Fruit fly (Drosophila melanogaster) whole organism, prepupa: ENCODE measurements around the gene PIP82.

Experiments used
- Blimp-1 ChIP-seq: fragments of 200-800 bp; sonication (Bioruptor generic); optimal IDR thresholded peaks from 3 replicates; lab custom pipeline; 2017; ENCODE audit warnings: missing biosample characterization, missing genetic modification characterization, mild to moderate bottlenecking, moderate library complexity, missing genetic modification reagents
- CG10631 ChIP-seq: fragments of 200-800 bp; sonication (Bioruptor generic); optimal IDR thresholded peaks from 2 replicates; lab custom pipeline; 2016; ENCODE audit warnings: missing biosample characterization, missing genetic modification characterization
- CG11294 ChIP-seq: fragments of 200-800 bp; sonication (Bioruptor generic); IDR thresholded peaks from 2 replicates; pipeline ENCODE4 v1.3.6; 2022; ENCODE audit warnings: missing biosample characterization, missing genetic modification characterization
- CG11762 ChIP-seq: fragments of 200-800 bp; sonication (Bioruptor generic); optimal IDR thresholded peaks from 3 replicates; lab custom pipeline; 2016; ENCODE audit warnings: missing biosample characterization, missing genetic modification characterization; ENCODE audit not compliant: insufficient read depth
- CG11902 ChIP-seq: fragments of 200-800 bp; sonication (Bioruptor generic); optimal IDR thresholded peaks from 3 replicates; lab custom pipeline; 2016; ENCODE audit warnings: missing biosample characterization, missing genetic modification characterization
- CG15336 ChIP-seq: fragments of 200-800 bp; sonication (Bioruptor generic); IDR thresholded peaks from 2 replicates; pipeline ENCODE4 v1.3.6; 2022; ENCODE audit warnings: missing biosample characterization, missing genetic modification characterization
- CG3032 ChIP-seq: fragments of 200-800 bp; optimal IDR thresholded peaks from 2 replicates; lab custom pipeline; 2019; ENCODE audit warnings: missing biosample characterization, mild to moderate bottlenecking, missing genetic modification characterization, moderate library complexity
- CG31627 ChIP-seq: fragments of 200-800 bp; sonication (Bioruptor generic); optimal IDR thresholded peaks from 3 replicates; lab custom pipeline; 2016; ENCODE audit warnings: missing biosample characterization, missing genetic modification characterization
- CG32006 ChIP-seq: fragments of 200-800 bp; sonication (Bioruptor generic); optimal IDR thresholded peaks from 3 replicates; lab custom pipeline; 2017; ENCODE audit warnings: missing biosample characterization, mild to moderate bottlenecking, missing genetic modification characterization
- CG34406 ChIP-seq: fragments of 200-800 bp; sonication (Bioruptor generic); optimal IDR thresholded peaks from 3 replicates; lab custom pipeline; 2016; ENCODE audit warnings: missing biosample characterization, missing genetic modification characterization
- CG3919 ChIP-seq: fragments of 200-800 bp; sonication (Bioruptor generic); optimal IDR thresholded peaks from 3 replicates; lab custom pipeline; 2016; ENCODE audit warnings: missing biosample characterization, missing genetic modification characterization
- CG4318 ChIP-seq: fragments of 200-800 bp; sonication (Bioruptor generic); optimal IDR thresholded peaks from 3 replicates; lab custom pipeline; 2017; ENCODE audit warnings: missing biosample characterization, mild to moderate bottlenecking, missing genetic modification characterization
- CG6163 ChIP-seq: fragments of 200-800 bp; sonication (Bioruptor generic); IDR thresholded peaks from 3 replicates; pipeline ENCODE4 v1.3.6; 2022; ENCODE audit warnings: missing biosample characterization, missing genetic modification characterization
- CG6792 ChIP-seq: fragments of 200-800 bp; sonication (Bioruptor generic); optimal IDR thresholded peaks from 3 replicates; lab custom pipeline; 2016; ENCODE audit warnings: missing biosample characterization, missing genetic modification characterization
- CG6808 ChIP-seq: fragments of 200-800 bp; sonication (Bioruptor generic); optimal IDR thresholded peaks from 3 replicates; lab custom pipeline; 2017; ENCODE audit warnings: missing biosample characterization, missing genetic modification characterization, mild to moderate bottlenecking, moderate library complexity, missing genetic modification reagents
- CG6854 ChIP-seq: fragments of 200-800 bp; sonication (Bioruptor generic); optimal IDR thresholded peaks from 2 replicates; lab custom pipeline; 2017; ENCODE audit warnings: missing biosample characterization, mild to moderate bottlenecking, missing genetic modification characterization
- CG7368 ChIP-seq: fragments of 200-800 bp; sonication (Bioruptor generic); optimal IDR thresholded peaks from 3 replicates; lab custom pipeline; 2016; ENCODE audit warnings: missing biosample characterization, missing genetic modification characterization
- CG8119 ChIP-seq: fragments of 200-800 bp; sonication (Bioruptor generic); IDR thresholded peaks from 3 replicates; pipeline ENCODE4 v1.3.6; 2022; ENCODE audit warnings: missing biosample characterization, missing genetic modification characterization
- CG8319 ChIP-seq: fragments of 200-800 bp; sonication (Bioruptor generic); optimal IDR thresholded peaks from 3 replicates; lab custom pipeline; 2016; ENCODE audit warnings: missing biosample characterization, missing genetic modification characterization
- CG9139 ChIP-seq: fragments of 200-800 bp; sonication (Bioruptor generic); optimal IDR thresholded peaks from 3 replicates; lab custom pipeline; 2017; ENCODE audit warnings: missing biosample characterization, mild to moderate bottlenecking, missing genetic modification characterization
- Eip75B ChIP-seq: fragments of 200-800 bp; sonication (Bioruptor generic); optimal IDR thresholded peaks from 3 replicates; lab custom pipeline; 2016; ENCODE audit warnings: missing biosample characterization, missing genetic modification characterization
- Eip78C ChIP-seq: fragments of 200-800 bp; sonication (Bioruptor generic); peaks from one replicate; lab custom pipeline; 2016; ENCODE audit warnings: missing biosample characterization, missing genetic modification characterization
- Eip93F ChIP-seq: fragments of 200-800 bp; sonication (Bioruptor generic); optimal IDR thresholded peaks from 2 replicates; lab custom pipeline; 2016; ENCODE audit warnings: missing biosample characterization, mild to moderate bottlenecking, missing genetic modification characterization
- Ets21C ChIP-seq: fragments of 200-800 bp; sonication (Bioruptor generic); optimal IDR thresholded peaks from 3 replicates; lab custom pipeline; 2016; ENCODE audit warnings: missing biosample characterization, missing genetic modification characterization
- Ets96B ChIP-seq: fragments of 200-800 bp; optimal IDR thresholded peaks from 2 replicates; lab custom pipeline; 2019; ENCODE audit warnings: missing biosample characterization, mild to moderate bottlenecking, missing genetic modification characterization, moderate library complexity
- Gug ChIP-seq: fragments of 200-800 bp; sonication (Bioruptor generic); IDR thresholded peaks from 2 replicates; pipeline ENCODE4 v1.3.6; 2022; ENCODE audit warnings: missing biosample characterization, missing genetic modification characterization
- Hr38 ChIP-seq: sonication (Bioruptor generic); optimal IDR thresholded peaks from 2 replicates; lab custom pipeline; 2016; ENCODE audit warnings: missing biosample characterization, missing genetic modification characterization
- Hr39 ChIP-seq: fragments of 200-800 bp; sonication (Bioruptor generic); optimal IDR thresholded peaks from 2 replicates; lab custom pipeline; 2016; ENCODE audit warnings: missing biosample characterization, missing genetic modification characterization
- Hr4 ChIP-seq: fragments of 200-800 bp; sonication (Bioruptor generic); optimal IDR thresholded peaks from 3 replicates; lab custom pipeline; 2016; ENCODE audit warnings: missing biosample characterization, missing genetic modification characterization
- Lpt ChIP-seq: fragments of 200-800 bp; sonication (Bioruptor generic); optimal IDR thresholded peaks from 3 replicates; lab custom pipeline; 2016; ENCODE audit warnings: missing biosample characterization, missing genetic modification characterization
- Met ChIP-seq: fragments of 200-800 bp; sonication (Bioruptor generic); optimal IDR thresholded peaks from 3 replicates; lab custom pipeline; 2016; ENCODE audit warnings: missing biosample characterization, missing genetic modification characterization
- OdsH ChIP-seq: fragments of 200-800 bp; sonication (Bioruptor generic); optimal IDR thresholded peaks from 3 replicates; lab custom pipeline; 2016; ENCODE audit warnings: missing biosample characterization, missing genetic modification characterization
- Smox ChIP-seq: fragments of 200-800 bp; sonication (Bioruptor generic); optimal IDR thresholded peaks from 3 replicates; lab custom pipeline; 2016; ENCODE audit warnings: missing biosample characterization, missing genetic modification characterization
- Sox14 ChIP-seq: fragments of 200-800 bp; sonication (Bioruptor generic); optimal IDR thresholded peaks from 3 replicates; lab custom pipeline; 2016; ENCODE audit warnings: missing biosample characterization, missing genetic modification characterization
- Sox15 ChIP-seq: fragments of 200-800 bp; sonication (Bioruptor generic); optimal IDR thresholded peaks from 3 replicates; lab custom pipeline; 2016; ENCODE audit warnings: missing biosample characterization, missing genetic modification characterization
- acj6 ChIP-seq: fragments of 200-800 bp; sonication (Bioruptor generic); optimal IDR thresholded peaks from 3 replicates; lab custom pipeline; 2016; ENCODE audit warnings: missing biosample characterization, missing genetic modification characterization
- cyc ChIP-seq: fragments of 200-800 bp; sonication (Bioruptor generic); optimal IDR thresholded peaks from 3 replicates; lab custom pipeline; 2016; ENCODE audit warnings: missing biosample characterization, missing genetic modification characterization
- dac ChIP-seq: fragments of 200-800 bp; sonication (Bioruptor generic); optimal IDR thresholded peaks from 2 replicates; lab custom pipeline; 2017; ENCODE audit warnings: missing biosample characterization, mild to moderate bottlenecking, missing genetic modification characterization
- dsx ChIP-seq: fragments of 200-800 bp; optimal IDR thresholded peaks from 3 replicates; lab custom pipeline; 2019; ENCODE audit warnings: missing biosample characterization, mild to moderate bottlenecking, missing genetic modification characterization, moderate library complexity; ENCODE audit not compliant: poor library complexity, severe bottlenecking
- eg ChIP-seq: fragments of 200-800 bp; sonication (Bioruptor generic); IDR thresholded peaks from 3 replicates; pipeline ENCODE4 v1.3.6; 2022; ENCODE audit warnings: missing biosample characterization, missing genetic modification characterization
- esn ChIP-seq: fragments of 200-800 bp; sonication (Bioruptor generic); optimal IDR thresholded peaks from 2 replicates; lab custom pipeline; 2016; ENCODE audit warnings: missing biosample characterization, mild to moderate bottlenecking, missing genetic modification characterization, moderate library complexity
- fd59A ChIP-seq: fragments of 200-800 bp; sonication (Bioruptor generic); optimal IDR thresholded peaks from 2 replicates; lab custom pipeline; 2017; ENCODE audit warnings: missing biosample characterization, mild to moderate bottlenecking, missing genetic modification characterization, missing genetic modification reagents
- fkh ChIP-seq: fragments of 200-800 bp; sonication (Bioruptor generic); optimal IDR thresholded peaks from 3 replicates; lab custom pipeline; 2017; ENCODE audit warnings: missing biosample characterization, mild to moderate bottlenecking, missing genetic modification characterization, moderate library complexity
- lz ChIP-seq: fragments of 200-800 bp; sonication (Bioruptor generic); optimal IDR thresholded peaks from 3 replicates; lab custom pipeline; 2016; ENCODE audit warnings: missing biosample characterization, missing genetic modification characterization
- pdm3 ChIP-seq: fragments of 200-800 bp; sonication (Bioruptor generic); optimal IDR thresholded peaks from 3 replicates; lab custom pipeline; 2016; ENCODE audit warnings: missing biosample characterization, missing genetic modification characterization
- salr ChIP-seq, 2 experiments: fragments of 200-800 bp; sonication (Bioruptor generic); optimal IDR thresholded peaks; 3 replicates each; lab custom pipeline; 2016 to 2018; ENCODE audit warnings: missing biosample characterization in 2 of 2, missing genetic modification characterization in 2 of 2, mild to moderate bottlenecking in 1 of 2
- spab ChIP-seq: fragments of 200-800 bp; sonication (Bioruptor generic); optimal IDR thresholded peaks from 2 replicates; lab custom pipeline; 2017; ENCODE audit warnings: missing biosample characterization, mild to moderate bottlenecking, missing genetic modification characterization, missing genetic modification reagents
- ss ChIP-seq, 2 experiments: fragments of 200-800 bp; sonication (Bioruptor generic); optimal IDR thresholded peaks; 2 replicates in 1 of 2; 3 replicates in 1 of 2; lab custom pipeline; 2017 to 2018; ENCODE audit warnings: mild to moderate bottlenecking in 2 of 2, missing biosample characterization in 2 of 2, missing genetic modification characterization in 2 of 2, moderate library complexity in 1 of 2
- svp ChIP-seq: fragments of 200-800 bp; sonication (Bioruptor generic); peaks from one replicate; lab custom pipeline; 2016; ENCODE audit warnings: missing biosample characterization, missing genetic modification characterization
- topi ChIP-seq: fragments of 200-800 bp; sonication (Bioruptor generic); optimal IDR thresholded peaks from 3 replicates; lab custom pipeline; 2016; ENCODE audit warnings: missing biosample characterization, missing genetic modification characterization
- vri ChIP-seq: fragments of 200-800 bp; sonication (Bioruptor generic); optimal IDR thresholded peaks from 3 replicates; lab custom pipeline; 2016; ENCODE audit warnings: missing biosample characterization, mild to moderate bottlenecking, missing genetic modification characterization

Gene PIP82

DNA sequence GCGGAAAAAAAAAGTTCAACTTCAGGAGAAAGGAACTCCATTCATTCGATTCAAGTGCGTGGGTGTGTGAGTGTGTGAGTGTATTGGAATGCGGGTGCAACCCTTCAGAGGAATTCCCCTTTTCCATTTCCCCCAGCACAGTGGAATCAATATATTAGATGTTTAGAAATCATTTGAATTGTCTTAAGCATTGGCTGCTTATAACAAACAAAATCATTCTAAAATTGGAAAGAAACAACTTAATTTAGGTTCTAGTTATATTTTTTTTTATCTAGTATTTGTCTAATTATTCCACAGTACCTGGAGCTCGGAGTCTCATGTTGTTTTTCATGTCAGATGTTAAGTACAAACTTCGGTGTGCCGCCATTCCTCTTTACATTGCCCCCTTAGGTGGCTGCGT lies 9.5 kb upstream of the PIP82 start (continued):
- peak; percentile 25 for TF ChIP-seq pdm3 (GFP tag; lab: Kevin White, UChicago)

dm6 chrX:8538182-8538581 lies 8.7 kb upstream of the PIP82 start:
- TF ChIP-seq acj6 (GFP tag; lab: Kevin White, UChicago) = no peak
- TF ChIP-seq CG6854 (GFP tag; lab: Kevin White, UChicago) = no peak
- peak; percentile 7 for TF ChIP-seq Sox14 (GFP tag; lab: Kevin White, UChicago)
- peak; percentile 15 for TF ChIP-seq Ets96B
- TF ChIP-seq Hr38 (GFP tag; lab: Kevin White, UChicago) = no peak
- TF ChIP-seq Hr4 (GFP tag; lab: Kevin White, UChicago) = peak; percentile 51
- TF ChIP-seq esn (GFP tag; lab: Kevin White, UChicago) = peak; percentile 45
- no peak for TF ChIP-seq CG7368 (GFP tag; lab: Kevin White, UChicago)
- peak; percentile 52; the same call in 1 of the 3 replicates for TF ChIP-seq CG6163 (GFP tag; lab: Robert Waterston, UW)
- no peak for TF ChIP-seq CG11902 (GFP tag; lab: Kevin White, UChicago)
- TF ChIP-seq Ets21C (GFP tag; lab: Kevin White, UChicago) = no peak
- TF ChIP-seq CG8119 (GFP tag; lab: Robert Waterston, UW) = peak; percentile 43; the same call in 1 of the 3 replicates
- peak; percentile 42; the same call in 1 of the 3 replicates for TF ChIP-seq eg
- TF ChIP-seq ss (GFP tag; optimal IDR thresholded peaks at IDR 0.05; lab: Kevin White, UChicago) = no peak
- no peak for TF ChIP-seq CG4318 (GFP tag; lab: Kevin White, UChicago)
- no peak for TF ChIP-seq fd59A (GFP tag; lab: Kevin White, UChicago)
- peak; percentile 9 for TF ChIP-seq CG32006
- peak; percentile 20 for TF ChIP-seq lz (GFP tag; lab: Kevin White, UChicago)
- TF ChIP-seq CG11294 (GFP tag; lab: Robert Waterston, UW) = no peak
- TF ChIP-seq Eip93F = no peak
- no peak for TF ChIP-seq fkh (GFP tag; lab: Kevin White, UChicago)
- TF ChIP-seq dsx (GFP tag; lab: Kevin White, UChicago) = no peak
- TF ChIP-seq Eip75B = peak; percentile 2
- TF ChIP-seq CG10631 (GFP tag; lab: Kevin White, UChicago) = no peak
- TF ChIP-seq Blimp-1 (GFP tag; lab: Kevin White, UChicago) = no peak
- TF ChIP-seq CG31627 (GFP tag; lab: Kevin White, UChicago) = peak; percentile 15
- TF ChIP-seq spab = no peak
- TF ChIP-seq Gug (GFP tag; lab: Robert Waterston, UW) = no peak
- peak; percentile 14 for TF ChIP-seq Smox (GFP tag; lab: Kevin White, UChicago)
- TF ChIP-seq Hr39 = peak; percentile 27
- no peak for TF ChIP-seq CG3032 (tag; lab: Kevin White, UChicago)
- peak; percentile 39 for TF ChIP-seq svp
- no peak for TF ChIP-seq CG9139 (GFP tag; lab: Kevin White, UChicago)
- TF ChIP-seq CG15336 (GFP tag; lab: Robert Waterston, UW) = peak; percentile 36; the same call in 1 of the 2 replicates
- TF ChIP-seq dac (GFP tag; lab: Kevin White, UChicago) = no peak
- TF ChIP-seq Met (GFP tag; lab: Kevin White, UChicago) = peak; percentile 34
- TF ChIP-seq cyc (GFP tag; lab: Kevin White, UChicago) = no peak
- TF ChIP-seq Sox15 (GFP tag; lab: Kevin White, UChicago) = no peak
- TF ChIP-seq CG11762 (GFP tag; lab: Kevin White, UChicago) = no peak
- TF ChIP-seq CG34406 (GFP tag; lab: Kevin White, UChicago) = no peak
- peak; percentile 46 for TF ChIP-seq Eip78C (GFP tag; lab: Kevin White, UChicago)
- no peak for TF ChIP-seq pdm3 (GFP tag; lab: Kevin White, UChicago)
- TF ChIP-seq vri = no peak
- no peak for TF ChIP-seq CG8319 (GFP tag; lab: Kevin White, UChicago)
- peak; percentile 11 for TF ChIP-seq topi (GFP tag; lab: Kevin White, UChicago)
- no peak for TF ChIP-seq CG6792
- no peak for TF ChIP-seq salr (GFP tag; optimal IDR thresholded peaks at IDR 0.05; lab: Kevin White, UChicago)
- no peak for TF ChIP-seq CG3919 (GFP tag; lab: Kevin White, UChicago)
- no peak for TF ChIP-seq Lpt (GFP tag; lab: Kevin White, UChicago)
- TF ChIP-seq OdsH = no peak
- TF ChIP-seq CG6808 (GFP tag; lab: Kevin White, UChicago) = no peak
